Worm (Caenorhabditis elegans): ENCODE measurements around the gene epi-1.

The epi-1 gene

ce11 chrIV:10718075-10718474 is 51.5 kb downstream of the epi-1 start:
- peak; percentile 83 for TF ChIP-seq elt-1 (tag; optimal IDR thresholded peaks at IDR 0.05; ENCODE audit: borderline replicate concordance, insufficient read depth)
- no peak for TF ChIP-seq ces-1 (GFP tag; optimal IDR thresholded peaks at IDR 0.05)

- TF ChIP-seq ceh-83 (GFP tag; optimal IDR thresholded peaks at IDR 0.05) (no peak), ceh-43 (GFP tag; optimal IDR thresholded peaks at IDR 0.05) (no peak), ces-1 (GFP tag; optimal IDR thresholded peaks at IDR 0.05) (no peak), unc-62 (GFP tag; optimal IDR thresholded peaks at IDR 0.05) (no peak), unc-39 (tag; optimal IDR thresholded peaks at IDR 0.05) (no peak), nhr-28 (tag; optimal IDR thresholded peaks at IDR 0.05) (no peak), cnd-1 (tag; optimal IDR thresholded peaks at IDR 0.05) (no peak), nhr-2 (tag; optimal IDR thresholded peaks at IDR 0.05) (no peak), lin-13 (tag; optimal IDR thresholded peaks at IDR 0.05) (no peak), flh-1 (GFP tag; optimal IDR thresholded peaks at IDR 0.05) (no peak)
These were observed 52.2 kb downstream of the epi-1 start for ce11 chrIV:10718865-10719264.

- TF ChIP-seq nhr-2 (tag; optimal IDR thresholded peaks at IDR 0.05) (peak; percentile 7), sem-2 (GFP tag; optimal IDR thresholded peaks at IDR 0.05) (no peak), flh-1 (GFP tag; optimal IDR thresholded peaks at IDR 0.05) (no peak)
These were observed 61.1 kb downstream of the epi-1 start, which contains the start of gene ZC168.2 for ce11 chrIV:10727734-10728133. Gene ZC168.2, plus strand, starts transcription at chrIV:10728034.

Measured in whole organism, mixed stage, embryonic.